Fruit fly (Drosophila melanogaster) whole organism, embryonic: ENCODE measurements around the gene mRpL49.

ENCODE experiments used
- ATbp ChIP-seq: fragments of 200-800 bp; sonication (Bioruptor generic); optimal IDR thresholded peaks from 2 replicates; lab custom pipeline; 2017; ENCODE audit warnings: missing biosample characterization, mild to moderate bottlenecking, missing genetic modification characterization, missing genetic modification reagents
- Aef1 ChIP-seq: fragments of 200-800 bp; sonication (Bioruptor generic); IDR thresholded peaks from 3 replicates; pipeline ENCODE4 v1.3.6; 2022; ENCODE audit warnings: missing biosample characterization, missing genetic modification characterization
- Atf3 ChIP-seq: fragments of 200-800 bp; sonication (Bioruptor generic); optimal IDR thresholded peaks from 3 replicates; lab custom pipeline; 2016; ENCODE audit warnings: missing biosample characterization, missing genetic modification characterization
- Blimp-1 ChIP-seq: fragments of 200-800 bp; sonication (Bioruptor generic); optimal IDR thresholded peaks from 3 replicates; lab custom pipeline; 2018; ENCODE audit warnings: missing biosample characterization, missing genetic modification characterization, mild to moderate bottlenecking, moderate library complexity, missing genetic modification reagents
- CG10543 ChIP-seq: fragments of 200-800 bp; sonication (Bioruptor generic); optimal IDR thresholded peaks from 3 replicates; lab custom pipeline; 2017; ENCODE audit warnings: missing biosample characterization, mild to moderate bottlenecking, missing genetic modification characterization, moderate library complexity
- CG11456 ChIP-seq: fragments of 200-800 bp; sonication (Bioruptor generic); IDR thresholded peaks from 3 replicates; pipeline ENCODE4 v1.3.6; 2022; ENCODE audit warnings: missing biosample characterization, missing genetic modification characterization
- CG12236 ChIP-seq: fragments of 200-800 bp; sonication (Bioruptor generic); optimal IDR thresholded peaks from 2 replicates; lab custom pipeline; 2016; ENCODE audit warnings: missing biosample characterization, missing genetic modification characterization
- CG13424 ChIP-seq: fragments of 200-800 bp; sonication (Bioruptor generic); optimal IDR thresholded peaks from 2 replicates; lab custom pipeline; 2019; ENCODE audit warnings: missing biosample characterization, mild to moderate bottlenecking, missing genetic modification characterization, moderate library complexity
- CG14710 ChIP-seq: fragments of 200-800 bp; sonication (Bioruptor generic); optimal IDR thresholded peaks from 3 replicates; lab custom pipeline; 2019; ENCODE audit warnings: missing biosample characterization, mild to moderate bottlenecking, missing genetic modification characterization, moderate library complexity
- CG17328 ChIP-seq: fragments of 200-800 bp; sonication (Bioruptor generic); IDR thresholded peaks from 2 replicates; pipeline ENCODE4 v1.3.6; 2022; ENCODE audit warnings: missing biosample characterization, missing genetic modification characterization
- CG34376 ChIP-seq: fragments of 200-800 bp; sonication (Bioruptor generic); optimal IDR thresholded peaks from 2 replicates; lab custom pipeline; 2018; ENCODE audit warnings: missing biosample characterization, mild to moderate bottlenecking, missing genetic modification characterization
- CG4328 ChIP-seq: fragments of 200-800 bp; sonication (Bioruptor generic); optimal IDR thresholded peaks from 3 replicates; lab custom pipeline; 2017; ENCODE audit warnings: missing biosample characterization, missing genetic modification reagents, missing genetic modification characterization
- CG7745 ChIP-seq: fragments of 200-800 bp; sonication (Bioruptor generic); optimal IDR thresholded peaks from 2 replicates; lab custom pipeline; 2018; ENCODE audit warnings: missing biosample characterization, mild to moderate bottlenecking, missing genetic modification characterization, moderate library complexity
- CG8281 ChIP-seq: fragments of 200-800 bp; sonication (Bioruptor generic); optimal IDR thresholded peaks from 2 replicates; lab custom pipeline; 2018; ENCODE audit warnings: missing biosample characterization, mild to moderate bottlenecking, missing genetic modification characterization, moderate library complexity
- CG8290 ChIP-seq, 3 experiments: fragments of 200-800 bp; sonication (Bioruptor generic); optimal IDR thresholded peaks; 2 replicates each; lab custom pipeline; 2016 to 2019; ENCODE audit warnings: missing biosample characterization in 3 of 3, missing genetic modification characterization in 3 of 3, mild to moderate bottlenecking in 2 of 3, moderate library complexity in 1 of 3
- CG9727 ChIP-seq: fragments of 200-800 bp; sonication (Bioruptor generic); optimal IDR thresholded peaks from 3 replicates; lab custom pipeline; 2017; ENCODE audit warnings: missing biosample characterization, mild to moderate bottlenecking, missing genetic modification characterization
- CG9817 ChIP-seq: fragments of 200-800 bp; sonication (Bioruptor generic); optimal IDR thresholded peaks from 2 replicates; lab custom pipeline; 2018; ENCODE audit warnings: missing biosample characterization, mild to moderate bottlenecking, missing genetic modification characterization, moderate library complexity
- CG9932 ChIP-seq: fragments of 200-800 bp; sonication (Bioruptor generic); IDR thresholded peaks from 2 replicates; pipeline ENCODE4 v1.3.6; 2022; ENCODE audit warnings: missing biosample characterization, missing genetic modification characterization
- Dbx ChIP-seq: fragments of 200-800 bp; sonication (Bioruptor generic); IDR thresholded peaks from 3 replicates; pipeline ENCODE4 v1.3.6; 2022; ENCODE audit warnings: missing biosample characterization, missing genetic modification characterization
- Dp ChIP-seq: fragments of 200-800 bp; sonication (Bioruptor generic); optimal IDR thresholded peaks from 2 replicates; lab custom pipeline; 2018; ENCODE audit warnings: missing biosample characterization, mild to moderate bottlenecking, missing genetic modification characterization, moderate library complexity
- Ets97D ChIP-seq: fragments of 200-800 bp; sonication (Bioruptor generic); optimal IDR thresholded peaks from 3 replicates; lab custom pipeline; 2016; ENCODE audit warnings: missing biosample characterization, missing genetic modification characterization
- Hand ChIP-seq: fragments of 200-800 bp; sonication (Bioruptor generic); optimal IDR thresholded peaks from 2 replicates; lab custom pipeline; 2017; ENCODE audit warnings: mild to moderate bottlenecking, missing biosample characterization, missing genetic modification reagents, missing genetic modification characterization
- MTF-1 ChIP-seq: fragments of 200-800 bp; sonication (Bioruptor generic); optimal IDR thresholded peaks from 2 replicates; lab custom pipeline; 2018; ENCODE audit warnings: missing biosample characterization, mild to moderate bottlenecking, missing genetic modification characterization, borderline replicate concordance
- NFAT ChIP-seq: fragments of 200-800 bp; sonication (Bioruptor generic); IDR thresholded peaks from 2 replicates; pipeline ENCODE4 v1.3.6; 2022; ENCODE audit warnings: missing biosample characterization, missing genetic modification characterization
- Neu2 ChIP-seq: fragments of 200-800 bp; sonication (Bioruptor generic); optimal IDR thresholded peaks from 3 replicates; lab custom pipeline; 2016; ENCODE audit warnings: missing biosample characterization, missing genetic modification characterization, borderline replicate concordance
- NfI ChIP-seq: fragments of 200-800 bp; sonication (Bioruptor generic); optimal IDR thresholded peaks from 3 replicates; lab custom pipeline; 2018; ENCODE audit warnings: missing biosample characterization, mild to moderate bottlenecking, missing genetic modification characterization, moderate library complexity
- Poxn ChIP-seq: fragments of 200-800 bp; sonication (Bioruptor generic); IDR thresholded peaks from 2 replicates; pipeline ENCODE4 v1.3.6; 2022; ENCODE audit warnings: missing biosample characterization, missing genetic modification characterization
- Rx ChIP-seq: fragments of 200-800 bp; sonication (Bioruptor generic); IDR thresholded peaks from 2 replicates; pipeline ENCODE4 v1.3.6; 2022; ENCODE audit warnings: missing biosample characterization, missing genetic modification characterization
- Sox102F ChIP-seq: fragments of 200-800 bp; sonication (Bioruptor generic); optimal IDR thresholded peaks from 2 replicates; lab custom pipeline; 2018; ENCODE audit warnings: missing biosample characterization, mild to moderate bottlenecking, missing genetic modification characterization, moderate library complexity
- amos ChIP-seq: fragments of 200-800 bp; sonication (Bioruptor generic); IDR thresholded peaks from 2 replicates; pipeline ENCODE4 v1.3.6; 2022; ENCODE audit warnings: missing biosample characterization, missing genetic modification characterization; ENCODE audit not compliant: partially characterized antibody
- caup ChIP-seq: fragments of 200-800 bp; sonication (Bioruptor generic); optimal IDR thresholded peaks from 3 replicates; lab custom pipeline; 2017; ENCODE audit warnings: missing biosample characterization, mild to moderate bottlenecking, missing genetic modification characterization, moderate library complexity; ENCODE audit not compliant: severe bottlenecking
- crc ChIP-seq: fragments of 200-800 bp; sonication (Bioruptor generic); optimal IDR thresholded peaks from 2 replicates; lab custom pipeline; 2016; ENCODE audit warnings: missing biosample characterization, missing genetic modification characterization
- dimm ChIP-seq: fragments of 200-800 bp; sonication (Bioruptor generic); IDR thresholded peaks from 2 replicates; pipeline ENCODE4 v1.3.6; 2022; ENCODE audit warnings: missing biosample characterization, missing genetic modification characterization
- dysf ChIP-seq: fragments of 200-800 bp; sonication (Bioruptor generic); IDR thresholded peaks from 3 replicates; pipeline ENCODE4 v1.3.6; 2022; ENCODE audit warnings: missing biosample characterization, missing genetic modification characterization
- ems ChIP-seq: fragments of 200-800 bp; sonication (Bioruptor generic); optimal IDR thresholded peaks from 3 replicates; lab custom pipeline; 2016; ENCODE audit warnings: missing biosample characterization, missing genetic modification characterization
- eyg ChIP-seq: fragments of 200-800 bp; sonication (Bioruptor generic); optimal IDR thresholded peaks from 3 replicates; lab custom pipeline; 2016; ENCODE audit warnings: missing biosample characterization, missing genetic modification characterization
- gce ChIP-seq: fragments of 200-800 bp; sonication (Bioruptor generic); IDR thresholded peaks from 3 replicates; pipeline ENCODE4 v1.3.6; 2022; ENCODE audit warnings: missing biosample characterization, missing genetic modification characterization
- insv ChIP-seq, 2 experiments: fragments of 200-800 bp; sonication (Bioruptor generic); optimal IDR thresholded peaks; 3 replicates each; lab custom pipeline; 2016 to 2018; ENCODE audit warnings: missing biosample characterization in 2 of 2, missing genetic modification characterization in 2 of 2
- ken ChIP-seq: fragments of 200-800 bp; sonication (Bioruptor generic); IDR thresholded peaks from 3 replicates; pipeline ENCODE4 v1.3.6; 2022; ENCODE audit warnings: missing biosample characterization, missing genetic modification characterization
- pros ChIP-seq: fragments of 200-800 bp; sonication (Bioruptor generic); optimal IDR thresholded peaks from 3 replicates; lab custom pipeline; 2019; ENCODE audit warnings: missing biosample characterization, mild to moderate bottlenecking, missing genetic modification characterization, moderate library complexity
- pzg ChIP-seq: fragments of 200-800 bp; sonication (Bioruptor generic); optimal IDR thresholded peaks from 3 replicates; lab custom pipeline; 2018; ENCODE audit warnings: missing biosample characterization, mild to moderate bottlenecking, missing genetic modification characterization, moderate library complexity
- repo ChIP-seq: fragments of 200-800 bp; sonication (Bioruptor generic); optimal IDR thresholded peaks from 2 replicates; lab custom pipeline; 2016; ENCODE audit warnings: missing biosample characterization, missing genetic modification characterization
- run ChIP-seq: fragments of 200-800 bp; sonication (Bioruptor generic); optimal IDR thresholded peaks from 3 replicates; lab custom pipeline; 2018; ENCODE audit warnings: missing biosample characterization, mild to moderate bottlenecking, missing genetic modification characterization
- tio ChIP-seq: fragments of 200-800 bp; sonication (Bioruptor generic); optimal IDR thresholded peaks from 2 replicates; lab custom pipeline; 2017; ENCODE audit warnings: missing biosample characterization, missing genetic modification characterization, inconsistent platforms
- tna ChIP-seq: fragments of 200-800 bp; sonication (Bioruptor generic); IDR thresholded peaks from 2 replicates; pipeline ENCODE4 v1.3.6; 2022; ENCODE audit warnings: missing biosample characterization, missing genetic modification characterization; ENCODE audit not compliant: partially characterized antibody
- ttk ChIP-seq: fragments of 200-800 bp; sonication (Bioruptor generic); IDR thresholded peaks from 2 replicates; pipeline ENCODE4 v2.1.2; 2022; ENCODE audit warnings: missing biosample characterization, missing genetic modification characterization
- vvl ChIP-seq: fragments of 200-800 bp; sonication (Bioruptor generic); IDR thresholded peaks from 2 replicates; pipeline ENCODE4 v1.3.6; 2022; ENCODE audit warnings: missing biosample characterization, missing genetic modification characterization

Gene mRpL49

DNA sequence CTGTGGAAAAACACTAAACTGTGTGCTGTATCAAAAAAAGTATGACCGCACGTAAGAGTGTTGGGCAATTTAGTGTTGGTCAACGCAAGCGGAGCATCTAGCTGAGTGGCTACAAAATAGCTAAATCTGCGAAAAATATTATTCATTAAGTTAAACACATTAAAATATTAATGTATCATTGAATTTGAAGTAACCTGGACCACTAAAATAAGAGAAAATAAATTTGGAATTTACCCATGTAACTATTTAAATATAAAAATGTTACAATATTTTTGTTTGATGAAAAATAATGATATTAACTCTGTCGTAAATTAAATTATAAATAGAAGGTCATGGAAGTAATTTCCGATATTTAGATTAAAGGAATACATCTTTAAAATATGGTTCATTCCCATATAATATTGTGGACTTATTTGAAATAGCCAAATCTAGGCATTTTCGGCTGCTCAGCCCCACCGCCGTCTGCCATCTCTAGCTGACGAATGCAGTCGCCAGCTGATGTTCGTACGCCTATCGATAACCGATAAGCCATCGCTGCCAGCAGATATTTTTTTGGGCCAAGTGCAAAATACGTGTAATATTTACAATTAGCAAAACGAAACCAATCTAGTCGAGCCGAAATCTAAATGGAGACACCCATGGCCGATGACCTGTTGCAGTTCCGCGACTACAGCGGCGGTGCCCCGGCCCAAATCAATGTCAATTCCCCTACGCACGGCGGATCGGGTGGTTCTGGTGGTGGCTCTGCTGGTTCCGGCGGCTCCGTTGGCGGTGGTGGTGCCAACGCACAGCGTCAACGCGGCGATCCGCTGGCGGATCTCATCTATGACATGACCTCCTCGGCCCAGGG lies 2.9 kb downstream of the mRpL49 start, which contains the start of the genes Brms1 and CG4645 (continued):
- TF ChIP-seq CG7745 (tag; lab: Kevin White, UChicago) = no peak
- TF ChIP-seq Atf3 (GFP tag; lab: Kevin White, UChicago) = no peak
- TF ChIP-seq amos (GFP tag; lab: Robert Waterston, UW) = 0 out of 2 replicates have a peak, but pooled peaks have one; percentile 30
- no peak for TF ChIP-seq eyg
- peak; percentile 61 for TF ChIP-seq CG13424
- TF ChIP-seq Ets97D (GFP tag; lab: Kevin White, UChicago) = peak; percentile 13
- TF ChIP-seq Sox102F = peak; percentile 31
- TF ChIP-seq Neu2 (GFP tag; lab: Kevin White, UChicago) = no peak
- TF ChIP-seq CG11456 (GFP tag; lab: Robert Waterston, UW) = peak; percentile 66; the same call in 2 of the 3 replicates
- peak; percentile 63 for TF ChIP-seq CG4328 (GFP tag; lab: Kevin White, UChicago)
- peak; percentile 48 for TF ChIP-seq CG9727
- no peak for TF ChIP-seq Poxn
- peak; percentile 60 for TF ChIP-seq NfI
- TF ChIP-seq CG14710 (tag; lab: Kevin White, UChicago) = peak; percentile 67
- no peak for TF ChIP-seq CG12236 (GFP tag; lab: Kevin White, UChicago)
- TF ChIP-seq run (tag; lab: Kevin White, UChicago) = no peak
- TF ChIP-seq CG9817 (tag; lab: Kevin White, UChicago) = peak; percentile 47
- TF ChIP-seq crc (GFP tag; lab: Kevin White, UChicago) = no peak
- TF ChIP-seq NFAT (GFP tag; lab: Robert Waterston, UW) = peak; percentile 68
- TF ChIP-seq CG9932 = peak; percentile 74
- no peak for TF ChIP-seq ems (GFP tag; lab: Kevin White, UChicago)
- no peak for TF ChIP-seq repo
- TF ChIP-seq insv (GFP tag; optimal IDR thresholded peaks at IDR 0.05; lab: Kevin White, UChicago) = no peak
- peak; percentile 5 for TF ChIP-seq ATbp
- peak; percentile 25; the same call in 2 of the 3 replicates for TF ChIP-seq Aef1 (GFP tag; lab: Robert Waterston, UW)
- TF ChIP-seq caup (GFP tag; lab: Kevin White, UChicago) = peak; percentile 0
- TF ChIP-seq ttk = no peak; the same call in 1 of the 2 replicates
- peak; percentile 34 for TF ChIP-seq pzg (GFP tag; lab: Kevin White, UChicago)
- TF ChIP-seq CG17328 (GFP tag; lab: Robert Waterston, UW) = no peak
- TF ChIP-seq Blimp-1 = no peak
- TF ChIP-seq CG34376 (GFP tag; lab: Kevin White, UChicago) = peak; percentile 14
- no peak for TF ChIP-seq MTF-1 (GFP tag; lab: Kevin White, UChicago)
- no peak for TF ChIP-seq dimm (GFP tag; lab: Robert Waterston, UW)
- no peak for TF ChIP-seq pros (GFP tag; lab: Kevin White, UChicago)
- no peak for TF ChIP-seq tna (GFP tag; lab: Robert Waterston, UW)
- TF ChIP-seq Dp = no peak
- TF ChIP-seq CG8290 (GFP tag; optimal IDR thresholded peaks at IDR 0.05; lab: Kevin White, UChicago) = peak; percentile 25
- TF ChIP-seq CG8290 (tag; optimal IDR thresholded peaks at IDR 0.05; lab: Kevin White, UChicago) = peak; percentile 39 to 56
- no peak for TF ChIP-seq tio
- no peak for TF ChIP-seq Hand (GFP tag; lab: Kevin White, UChicago)
- no peak for TF ChIP-seq Rx (GFP tag; lab: Robert Waterston, UW)
- no peak for TF ChIP-seq gce (GFP tag; lab: Robert Waterston, UW)
- TF ChIP-seq Dbx (GFP tag; lab: Robert Waterston, UW) = 0 out of 3 replicates have a peak, but pooled peaks have one; percentile 35
- peak; percentile 60; the same call in 1 of the 3 replicates for TF ChIP-seq dysf (GFP tag; lab: Robert Waterston, UW)
- peak; percentile 50 for TF ChIP-seq ken (GFP tag; lab: Robert Waterston, UW)
- peak; percentile 70 for TF ChIP-seq CG10543 (GFP tag; lab: Kevin White, UChicago)
- TF ChIP-seq CG8281 = no peak
- TF ChIP-seq vvl = peak; percentile 28; the same call in 1 of the 2 replicates
